Worm (Caenorhabditis elegans): ENCODE data around the gene dhs-29.

DNA sequence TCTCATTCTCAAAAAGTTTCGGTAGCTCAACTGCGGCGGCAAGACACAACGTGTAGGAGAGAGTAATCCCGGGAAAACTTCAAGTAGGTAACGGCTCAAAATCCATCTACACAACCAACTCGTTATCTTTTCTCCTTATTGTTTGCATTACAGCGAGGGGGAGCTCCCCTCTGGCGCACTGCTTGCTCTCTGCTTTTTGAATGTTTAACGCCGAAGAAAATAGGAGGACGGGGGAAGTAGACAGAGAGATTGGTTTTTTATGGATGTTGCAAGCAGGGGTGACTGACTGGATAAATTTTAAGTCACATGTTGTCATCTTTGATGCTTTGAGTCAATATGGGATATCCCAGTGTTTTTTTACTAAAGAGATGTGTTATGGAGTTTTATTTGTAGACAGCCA, 24.9 kb upstream of the dhs-29 start:
- TF ChIP-seq let-526 (GFP tag; IDR thresholded peaks at IDR 0.05) (no peak), unc-62 (GFP tag; optimal IDR thresholded peaks at IDR 0.05) (no peak), ets-4 (GFP tag; optimal IDR thresholded peaks at IDR 0.05) (no peak), sea-2 (GFP tag; IDR thresholded peaks at IDR 0.05) (no peak), snpc-3.4 (tag; optimal IDR thresholded peaks at IDR 0.05) (no peak), ama-1 (optimal IDR thresholded peaks at IDR 0.05) (no peak), ama-1 (GFP tag; optimal IDR thresholded peaks at IDR 0.05) (no peak), tbx-9 (tag; optimal IDR thresholded peaks at IDR 0.05; ENCODE audit: borderline replicate concordance) (no peak), xnd-1 (tag; optimal IDR thresholded peaks at IDR 0.05) (no peak), ztf-6 (GFP tag; IDR thresholded peaks at IDR 0.05) (no peak)
